Worm (Caenorhabditis elegans): ENCODE results near the gene Y69A2AR.19.

The Y69A2AR.19 gene

ce11 chrIV:2463311-2463710 is 25.3 kb upstream of the Y69A2AR.19 start, which contains the start of gene cdh-10:
Gene cdh-10 (minus strand): TSS chrIV:2463369.
- TF ChIP-seq gei-8 (GFP tag; optimal IDR thresholded peaks at IDR 0.05) (no peak), pqm-1 (tag; optimal IDR thresholded peaks at IDR 0.05) (no peak), tra-1 (GFP tag; IDR thresholded peaks at IDR 0.05) (no peak), madf-9 (GFP tag; conservative IDR thresholded peaks at IDR 0.05) (no peak), cey-2 (tag; optimal IDR thresholded peaks at IDR 0.05; ENCODE audit: borderline replicate concordance, insufficient read depth) (no peak), egl-27 (tag; optimal IDR thresholded peaks at IDR 0.05) (no peak), php-3 (GFP tag; IDR thresholded peaks at IDR 0.05) (no peak), nhr-237 (tag; optimal IDR thresholded peaks at IDR 0.05) (no peak), F44E2.7 (GFP tag; IDR thresholded peaks at IDR 0.05) (no peak), snpc-4 (tag; optimal IDR thresholded peaks at IDR 0.05) (no peak), nhr-25 (tag; optimal IDR thresholded peaks at IDR 0.05; ENCODE audit: borderline replicate concordance, insufficient read depth) (no peak), snpc-1.2 (GFP tag; IDR thresholded peaks at IDR 0.05) (no peak)

ce11 chrIV:2464156-2464555 is 24.5 kb upstream of the Y69A2AR.19 start, which contains the start of gene ilys-3:
Gene ilys-3 (plus strand): TSS chrIV:2464456.
- no peak for TF ChIP-seq ceh-82 (tag; optimal IDR thresholded peaks at IDR 0.05)
- TF ChIP-seq Y75B8A.6 (GFP tag; IDR thresholded peaks at IDR 0.05) = no peak
- no peak for TF ChIP-seq F49E8.2 (tag; optimal IDR thresholded peaks at IDR 0.05; ENCODE audit: borderline replicate concordance)
- TF ChIP-seq gei-8 (GFP tag; optimal IDR thresholded peaks at IDR 0.05) = no peak
- TF ChIP-seq cey-2 (tag; optimal IDR thresholded peaks at IDR 0.05; ENCODE audit: borderline replicate concordance, insufficient read depth) = no peak

DNA sequence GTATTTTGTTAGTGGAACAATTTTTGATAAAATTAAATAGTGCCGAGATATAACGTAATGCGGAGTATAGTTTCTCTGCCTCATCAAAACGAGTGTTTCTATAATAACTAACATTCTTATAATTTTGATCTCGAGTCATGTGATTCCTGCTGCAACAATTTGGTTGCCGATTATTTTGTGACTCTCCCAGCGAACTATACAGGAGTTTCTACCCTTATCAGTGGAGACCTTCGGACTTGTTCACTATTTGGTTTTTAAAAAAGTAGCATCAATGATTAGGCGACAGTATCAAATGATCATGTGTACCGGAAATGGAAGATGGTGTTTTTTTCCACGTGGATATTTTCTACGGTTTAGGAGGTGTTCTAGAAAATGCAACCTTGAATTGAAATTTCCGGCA is 22.4 kb upstream of the Y69A2AR.19 start:
- TF ChIP-seq pqm-1 (tag; optimal IDR thresholded peaks at IDR 0.05) (peak; percentile 72), dmd-6 (GFP tag; IDR thresholded peaks at IDR 0.05) (no peak), nhr-28 (tag; optimal IDR thresholded peaks at IDR 0.05) (peak; percentile 77), lin-38 (GFP tag; IDR thresholded peaks at IDR 0.05) (no peak), snpc-1.2 (GFP tag; IDR thresholded peaks at IDR 0.05) (no peak), arid-1 (GFP tag; conservative IDR thresholded peaks at IDR 0.05) (no peak)

DNA sequence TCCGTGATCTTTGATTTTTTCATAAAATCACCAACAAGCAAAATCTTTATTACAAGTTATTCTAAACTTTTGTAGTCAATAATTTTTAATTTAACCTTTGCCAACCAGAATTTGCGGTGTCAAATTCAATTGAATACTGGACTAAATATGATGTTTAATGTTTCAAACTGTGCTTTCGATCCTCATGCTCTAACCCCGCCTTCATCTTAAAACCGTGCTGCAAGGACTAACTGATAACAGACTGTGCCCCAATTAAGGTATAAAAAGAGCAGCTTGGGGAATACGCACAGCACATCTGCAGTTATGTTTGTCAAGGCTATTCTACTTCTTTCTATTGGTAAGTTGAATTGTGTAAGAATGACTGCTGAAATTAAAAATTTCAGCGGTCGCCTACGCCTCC is 21.2 kb upstream of the Y69A2AR.19 start, which contains the start of gene ilys-2:
Gene ilys-2 (plus strand): TSS at position 301 of the 400 bp plus-strand sequence.
- TF ChIP-seq nhr-111 (GFP tag; optimal IDR thresholded peaks at IDR 0.05) = no peak
- no peak for TF ChIP-seq nhr-11 (tag; optimal IDR thresholded peaks at IDR 0.05)
- no peak for TF ChIP-seq nhr-48 (tag; optimal IDR thresholded peaks at IDR 0.05)
- TF ChIP-seq F49E8.2 (tag; optimal IDR thresholded peaks at IDR 0.05; ENCODE audit: borderline replicate concordance) = no peak
- no peak for TF ChIP-seq saeg-2 (GFP tag; IDR thresholded peaks at IDR 0.05)
- TF ChIP-seq pqm-1 (tag; optimal IDR thresholded peaks at IDR 0.05) = no peak
- TF ChIP-seq fkh-10 (GFP tag; optimal IDR thresholded peaks at IDR 0.05) = no peak
- no peak for TF ChIP-seq set-16 (GFP tag; IDR thresholded peaks at IDR 0.05)
- no peak for TF ChIP-seq ceh-82 (tag; optimal IDR thresholded peaks at IDR 0.05)
- no peak for TF ChIP-seq aly-2 (tag; optimal IDR thresholded peaks at IDR 0.05)
- TF ChIP-seq sdz-12 (GFP tag; optimal IDR thresholded peaks at IDR 0.05) = no peak
- no peak for TF ChIP-seq nhr-76 (tag; optimal IDR thresholded peaks at IDR 0.05)
- TF ChIP-seq lin-13 (GFP tag; optimal IDR thresholded peaks at IDR 0.05) = no peak
- TF ChIP-seq lin-15B (tag; optimal IDR thresholded peaks at IDR 0.05) = no peak
- no peak for TF ChIP-seq lin-39 (tag; optimal IDR thresholded peaks at IDR 0.05)

ce11 chrIV:2470114-2470513 is 18.5 kb upstream of the Y69A2AR.19 start, which contains the start of gene ilys-1:
Gene ilys-1 (plus strand): TSS chrIV:2470414.
- no peak for TF ChIP-seq nhr-25 (tag; optimal IDR thresholded peaks at IDR 0.05; ENCODE audit: borderline replicate concordance, insufficient read depth)
- no peak for TF ChIP-seq F26F4.8 (GFP tag; conservative IDR thresholded peaks at IDR 0.05)
- TF ChIP-seq lin-1 (GFP tag; IDR thresholded peaks at IDR 0.05) = no peak
- no peak for TF ChIP-seq ceh-62 (tag; optimal IDR thresholded peaks at IDR 0.05)
- no peak for TF ChIP-seq aly-2 (tag; optimal IDR thresholded peaks at IDR 0.05)
- TF ChIP-seq tag-97 (GFP tag; IDR thresholded peaks at IDR 0.05) = no peak
- TF ChIP-seq sdz-12 (GFP tag; optimal IDR thresholded peaks at IDR 0.05) = no peak
- TF ChIP-seq tra-1 (GFP tag; IDR thresholded peaks at IDR 0.05) = no peak
- no peak for TF ChIP-seq mes-2 (tag; optimal IDR thresholded peaks at IDR 0.05; ENCODE audit: poor library complexity, severe bottlenecking)
- TF ChIP-seq ceh-44 (GFP tag; IDR thresholded peaks at IDR 0.05) = no peak
